Fruit fly (Drosophila melanogaster): ENCODE measurements around the gene CG17298.

DNA sequence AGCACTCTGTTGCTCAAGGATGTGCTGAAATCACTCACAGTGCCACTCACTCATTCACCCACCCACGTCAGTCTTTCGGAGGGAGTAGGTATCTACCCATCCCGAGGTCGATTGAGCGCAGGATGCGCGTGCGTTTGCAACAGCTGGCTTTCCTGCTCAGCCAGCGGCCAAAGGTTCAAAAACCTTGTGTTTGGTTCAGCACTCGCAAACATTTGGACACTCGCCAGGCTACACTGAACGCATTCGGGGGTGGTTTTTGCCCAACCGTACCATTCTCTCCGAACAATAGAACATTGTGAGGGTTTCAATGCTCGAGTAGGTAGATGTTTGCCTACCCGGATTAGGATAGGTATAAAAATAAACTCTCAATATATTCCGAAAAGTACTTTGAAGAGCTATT is 12.0 kb downstream of the CG17298 start:
- no peak for TF ChIP-seq Hr96 (GFP tag; optimal IDR thresholded peaks at IDR 0.05)
- no peak for TF ChIP-seq Crg-1 (GFP tag; optimal IDR thresholded peaks at IDR 0.05)
- TF ChIP-seq CG1620 (GFP tag; optimal IDR thresholded peaks at IDR 0.05) = no peak
- TF ChIP-seq tj (GFP tag; optimal IDR thresholded peaks at IDR 0.05) = no peak
- no peak for TF ChIP-seq bab1 (GFP tag; optimal IDR thresholded peaks at IDR 0.05)
- no peak for TF ChIP-seq CG11617 (GFP tag; optimal IDR thresholded peaks at IDR 0.05)
- no peak for TF ChIP-seq pad (GFP tag; optimal IDR thresholded peaks at IDR 0.05)
- TF ChIP-seq CG7101 (tag; optimal IDR thresholded peaks at IDR 0.05) = no peak
- TF ChIP-seq Clk (GFP tag; optimal IDR thresholded peaks at IDR 0.05) = peak; percentile 2

Data from whole organism, adult.